Fruit fly (Drosophila melanogaster) whole organism, embryonic: Measurements from ENCODE around the gene CG44006.
A peak's percentile ranks its signal among the peaks of the same experiment; 100 is the strongest.

Experiments
- Adf1 ChIP-seq: fragments of 200-800 bp; sonication (Bioruptor generic); IDR thresholded peaks from 2 replicates; pipeline ENCODE4 v1.3.6; 2022; ENCODE audit warnings: missing biosample characterization, missing genetic modification characterization
- CG11247 ChIP-seq: fragments of 200-800 bp; sonication (Bioruptor generic); IDR thresholded peaks from 2 replicates; pipeline ENCODE4 v1.3.6; 2022; ENCODE audit warnings: missing biosample characterization, missing genetic modification characterization
- CG11695 ChIP-seq: fragments of 200-800 bp; sonication (Bioruptor generic); IDR thresholded peaks from 3 replicates; pipeline ENCODE4 v1.3.6; 2022; ENCODE audit warnings: missing biosample characterization, missing genetic modification characterization
- CG12219 ChIP-seq: fragments of 200-800 bp; sonication (Bioruptor generic); optimal IDR thresholded peaks from 3 replicates; lab custom pipeline; 2018; ENCODE audit warnings: missing biosample characterization, mild to moderate bottlenecking, missing genetic modification characterization
- CG12659 ChIP-seq: fragments of 200-800 bp; sonication (Bioruptor generic); optimal IDR thresholded peaks from 3 replicates; lab custom pipeline; 2017; ENCODE audit warnings: mild to moderate bottlenecking, missing biosample characterization, missing genetic modification reagents, missing genetic modification characterization
- CG13123 ChIP-seq: fragments of 200-800 bp; sonication (Bioruptor generic); optimal IDR thresholded peaks from 2 replicates; lab custom pipeline; 2016; ENCODE audit warnings: missing biosample characterization, missing genetic modification characterization
- CG13287 ChIP-seq: fragments of 200-800 bp; sonication (Bioruptor generic); IDR thresholded peaks from 2 replicates; pipeline ENCODE4 v1.3.6; 2022; ENCODE audit warnings: missing biosample characterization, missing genetic modification characterization; ENCODE audit not compliant: partially characterized antibody
- CG13775 ChIP-seq: fragments of 200-800 bp; sonication (Bioruptor generic); optimal IDR thresholded peaks from 3 replicates; lab custom pipeline; 2017; ENCODE audit warnings: missing biosample characterization, mild to moderate bottlenecking, missing genetic modification characterization
- CG14860 ChIP-seq: fragments of 200-800 bp; sonication (Bioruptor generic); IDR thresholded peaks from 3 replicates; pipeline ENCODE4 v1.3.6; 2022; ENCODE audit warnings: missing biosample characterization, missing genetic modification characterization; ENCODE audit not compliant: partially characterized antibody
- CG15479 ChIP-seq: fragments of 200-800 bp; sonication (Bioruptor generic); optimal IDR thresholded peaks from 3 replicates; lab custom pipeline; 2019; ENCODE audit warnings: missing biosample characterization, mild to moderate bottlenecking, missing genetic modification characterization, moderate library complexity
- CG17385 ChIP-seq: fragments of 200-800 bp; sonication (Bioruptor generic); optimal IDR thresholded peaks from 3 replicates; lab custom pipeline; 2018; ENCODE audit warnings: missing biosample characterization, mild to moderate bottlenecking, missing genetic modification characterization
- CG18764 ChIP-seq: fragments of 200-800 bp; sonication (Bioruptor generic); optimal IDR thresholded peaks from 3 replicates; lab custom pipeline; 2016; ENCODE audit warnings: missing biosample characterization, missing genetic modification characterization
- CG2712 ChIP-seq: fragments of 200-800 bp; optimal IDR thresholded peaks from 3 replicates; lab custom pipeline; 2019; ENCODE audit warnings: missing biosample characterization, mild to moderate bottlenecking, missing genetic modification characterization, moderate library complexity
- CG3407 ChIP-seq: fragments of 200-800 bp; sonication (Bioruptor generic); optimal IDR thresholded peaks from 2 replicates; lab custom pipeline; 2018; ENCODE audit warnings: missing biosample characterization, mild to moderate bottlenecking, missing genetic modification characterization
- CG3995 ChIP-seq: fragments of 200-800 bp; sonication (Bioruptor generic); optimal IDR thresholded peaks from 3 replicates; lab custom pipeline; 2016; ENCODE audit warnings: missing biosample characterization, missing genetic modification characterization
- CG5180 ChIP-seq: fragments of 200-800 bp; sonication (Bioruptor generic); optimal IDR thresholded peaks from 3 replicates; lab custom pipeline; 2017; ENCODE audit warnings: missing biosample characterization, missing genetic modification characterization, mild to moderate bottlenecking, moderate library complexity, missing genetic modification reagents
- Chrac-16 ChIP-seq: fragments of 200-800 bp; sonication (Bioruptor generic); optimal IDR thresholded peaks from 3 replicates; lab custom pipeline; 2016; ENCODE audit warnings: missing biosample characterization, missing genetic modification characterization
- CoRest ChIP-seq: fragments of 200-800 bp; sonication (Bioruptor generic); optimal IDR thresholded peaks from 3 replicates; lab custom pipeline; 2018; ENCODE audit warnings: missing biosample characterization, mild to moderate bottlenecking, missing genetic modification characterization, moderate library complexity
- Dll ChIP-seq: fragments of 200-800 bp; sonication (Bioruptor generic); IDR thresholded peaks from 4 replicates; pipeline ENCODE4 v1.3.6; 2022; ENCODE audit warnings: missing biosample characterization, missing genetic modification characterization; ENCODE audit not compliant: partially characterized antibody
- Elba2 ChIP-seq: fragments of 200-800 bp; sonication (Bioruptor generic); optimal IDR thresholded peaks from 3 replicates; lab custom pipeline; 2016; ENCODE audit warnings: missing biosample characterization, missing genetic modification characterization
- Fer2 ChIP-seq: fragments of 200-800 bp; sonication (Bioruptor generic); optimal IDR thresholded peaks from 2 replicates; lab custom pipeline; 2018; ENCODE audit warnings: missing biosample characterization, mild to moderate bottlenecking, missing genetic modification characterization, moderate library complexity
- HLH54F ChIP-seq: fragments of 200-800 bp; sonication (Bioruptor generic); optimal IDR thresholded peaks from 3 replicates; lab custom pipeline; 2016; ENCODE audit warnings: missing biosample characterization, missing genetic modification characterization
- Hsf ChIP-seq: fragments of 200-800 bp; sonication (Bioruptor generic); optimal IDR thresholded peaks from 3 replicates; lab custom pipeline; 2016; ENCODE audit warnings: missing biosample characterization, missing genetic modification characterization
- Nf-YA ChIP-seq: fragments of 200-800 bp; sonication (Bioruptor generic); IDR thresholded peaks from 2 replicates; pipeline ENCODE4 v1.3.6; 2022; ENCODE audit warnings: missing biosample characterization, missing genetic modification characterization
- Opbp ChIP-seq: fragments of 200-800 bp; sonication (Bioruptor generic); IDR thresholded peaks from 3 replicates; pipeline ENCODE4 v1.3.6; 2022; ENCODE audit warnings: missing biosample characterization, missing genetic modification characterization; ENCODE audit not compliant: partially characterized antibody
- Pdp1 ChIP-seq, 2 experiments: fragments of 200-800 bp; sonication (Bioruptor generic); optimal IDR thresholded peaks; 3 replicates each; lab custom pipeline; 2016; ENCODE audit warnings: missing biosample characterization in 2 of 2, missing genetic modification characterization in 2 of 2, mild to moderate bottlenecking in 1 of 2, moderate library complexity in 1 of 2
- Sox100B ChIP-seq: fragments of 200-800 bp; sonication (Bioruptor generic); optimal IDR thresholded peaks from 3 replicates; lab custom pipeline; 2018; ENCODE audit warnings: missing biosample characterization, mild to moderate bottlenecking, missing genetic modification characterization
- Ssrp ChIP-seq: fragments of 200-800 bp; sonication (Bioruptor generic); optimal IDR thresholded peaks from 2 replicates; lab custom pipeline; 2018; ENCODE audit warnings: missing biosample characterization, mild to moderate bottlenecking, missing genetic modification characterization, moderate library complexity
- TFAM ChIP-seq: fragments of 200-800 bp; sonication (Bioruptor generic); optimal IDR thresholded peaks from 2 replicates; lab custom pipeline; 2017; ENCODE audit warnings: missing biosample characterization, missing genetic modification characterization, inconsistent platforms
- Taf1 ChIP-seq: fragments of 200-800 bp; sonication (Bioruptor generic); IDR thresholded peaks from 2 replicates; pipeline ENCODE4 v1.3.6; 2022; ENCODE audit warnings: missing biosample characterization, missing genetic modification characterization
- Trl ChIP-seq, 3 experiments: fragments of >200 bp in 2 of 3; fragments of 200-800 bp in 1 of 3; sonication (Bioruptor generic) in 1 of 3; optimal IDR thresholded peaks; 2 replicates in 1 of 3; 3 replicates in 2 of 3; lab custom pipeline; 2016 to 2017; ENCODE audit warnings: missing biosample characterization in 1 of 3, missing genetic modification characterization in 1 of 3
- bowl ChIP-seq: fragments of 200-800 bp; sonication (Bioruptor generic); IDR thresholded peaks from 2 replicates; pipeline ENCODE4 v1.3.6; 2022; ENCODE audit warnings: missing biosample characterization, missing genetic modification characterization
- chinmo ChIP-seq: fragments of 200-800 bp; sonication (Bioruptor generic); IDR thresholded peaks from 4 replicates; pipeline ENCODE4 v1.3.6; 2022; ENCODE audit warnings: missing biosample characterization, missing genetic modification characterization; ENCODE audit not compliant: partially characterized antibody
- croc ChIP-seq: fragments of 200-800 bp; sonication (Bioruptor generic); conservative IDR thresholded peaks from 3 replicates; pipeline ENCODE4 v1.3.6; 2022; ENCODE audit warnings: missing biosample characterization, missing genetic modification characterization
- crp ChIP-seq, 2 experiments: fragments of 200-800 bp; sonication (Bioruptor generic); optimal IDR thresholded peaks; 2 replicates in 1 of 2; 3 replicates in 1 of 2; lab custom pipeline; 2017; ENCODE audit warnings: missing biosample characterization in 2 of 2, missing genetic modification characterization in 2 of 2, mild to moderate bottlenecking in 1 of 2, moderate library complexity in 1 of 2
- da ChIP-seq: fragments of 200-800 bp; sonication (Bioruptor generic); optimal IDR thresholded peaks from 2 replicates; lab custom pipeline; 2016; ENCODE audit warnings: missing biosample characterization, missing genetic modification characterization
- insv ChIP-seq, 2 experiments: fragments of 200-800 bp; sonication (Bioruptor generic); optimal IDR thresholded peaks; 3 replicates each; lab custom pipeline; 2016 to 2018; ENCODE audit warnings: missing biosample characterization in 2 of 2, missing genetic modification characterization in 2 of 2
- kay ChIP-seq: fragments of 200-800 bp; sonication (Bioruptor generic); optimal IDR thresholded peaks from 2 replicates; lab custom pipeline; 2016; ENCODE audit warnings: missing biosample characterization, missing genetic modification characterization
- lab ChIP-seq: fragments of 200-800 bp; sonication (Bioruptor generic); optimal IDR thresholded peaks from 3 replicates; lab custom pipeline; 2017; ENCODE audit warnings: missing biosample characterization, missing genetic modification characterization, mild to moderate bottlenecking, moderate library complexity, missing genetic modification reagents
- lmd ChIP-seq: fragments of 200-800 bp; sonication (Bioruptor generic); IDR thresholded peaks from 2 replicates; pipeline ENCODE4 v1.3.6; 2022; ENCODE audit warnings: missing biosample characterization, missing genetic modification characterization
- maf-S ChIP-seq: fragments of 200-800 bp; sonication (Bioruptor generic); optimal IDR thresholded peaks from 2 replicates; lab custom pipeline; 2016; ENCODE audit warnings: missing biosample characterization, missing genetic modification characterization
- pzg ChIP-seq: fragments of 200-800 bp; sonication (Bioruptor generic); optimal IDR thresholded peaks from 3 replicates; lab custom pipeline; 2018; ENCODE audit warnings: missing biosample characterization, mild to moderate bottlenecking, missing genetic modification characterization, moderate library complexity
- row ChIP-seq: fragments of 200-800 bp; sonication (Bioruptor generic); IDR thresholded peaks from 3 replicates; pipeline ENCODE4 v1.3.6; 2022; ENCODE audit warnings: missing biosample characterization, missing genetic modification characterization
- sens ChIP-seq: fragments of 200-800 bp; sonication (Bioruptor generic); peaks from one replicate; lab custom pipeline; 2016; ENCODE audit warnings: missing biosample characterization, missing genetic modification characterization
- tna ChIP-seq: fragments of 200-800 bp; sonication (Bioruptor generic); IDR thresholded peaks from 2 replicates; pipeline ENCODE4 v1.3.6; 2022; ENCODE audit warnings: missing biosample characterization, missing genetic modification characterization; ENCODE audit not compliant: partially characterized antibody
- trem ChIP-seq: fragments of 200-800 bp; optimal IDR thresholded peaks from 3 replicates; lab custom pipeline; 2019; ENCODE audit warnings: missing biosample characterization, mild to moderate bottlenecking, missing genetic modification characterization, moderate library complexity

CG44006 gene

dm6 chr3L:18106021-18106944 is 36.3 kb upstream of the CG44006 start, which contains the start of the genes CG13698 and mRpS26 (continued):
- TF ChIP-seq CG18764 (GFP tag; lab: Kevin White, UChicago): peak; percentile 51
- peak; percentile 42 for TF ChIP-seq HLH54F (GFP tag; lab: Kevin White, UChicago)
- peak; percentile 27 for TF ChIP-seq maf-S (GFP tag; lab: Kevin White, UChicago)
- peak; percentile 72 for TF ChIP-seq Ssrp (tag; lab: Kevin White, UChicago)
- peak; percentile 55 for TF ChIP-seq CG13123 (GFP tag; lab: Kevin White, UChicago)
- peak; percentile 72 for TF ChIP-seq Sox100B (GFP tag; lab: Kevin White, UChicago)
- TF ChIP-seq Nf-YA (GFP tag; lab: Robert Waterston, UW): 0 out of 2 replicates have a peak, but pooled peaks have one; percentile 21
- peak; percentile 36 for TF ChIP-seq CG12219 (GFP tag; lab: Kevin White, UChicago)
- peak; percentile 60 for TF ChIP-seq CG3995 (GFP tag; lab: Kevin White, UChicago)
- peak; percentile 10 for TF ChIP-seq CG17385 (GFP tag; lab: Kevin White, UChicago)
- TF ChIP-seq bowl: 0 out of 2 replicates have a peak, but pooled peaks have one; percentile 24
- peak; percentile 89 for TF ChIP-seq row (GFP tag; lab: Robert Waterston, UW)
- peak; percentile 55 for TF ChIP-seq Hsf
- peak; percentile 7 for TF ChIP-seq CG15479
- TF ChIP-seq CG13775: peak; percentile 77
- peak; percentile 52 for TF ChIP-seq Chrac-16 (GFP tag; lab: Kevin White, UChicago)
- TF ChIP-seq CG11247: 0 out of 2 replicates have a peak, but pooled peaks have one; percentile 57
- TF ChIP-seq croc (GFP tag; lab: Robert Waterston, UW): peak; percentile 22; the same call in 1 of the 3 replicates
- TF ChIP-seq CoRest (tag; lab: Kevin White, UChicago): peak; percentile 86
- peak; percentile 65 for TF ChIP-seq Fer2
- TF ChIP-seq pzg: peak; percentile 58
- peak; percentile 91 for TF ChIP-seq sens (GFP tag; lab: Kevin White, UChicago)
- TF ChIP-seq Taf1 (GFP tag; lab: Robert Waterston, UW): peak; percentile 43; the same call in 1 of the 2 replicates
- TF ChIP-seq kay (GFP tag; lab: Kevin White, UChicago): peak; percentile 53
- TF ChIP-seq trem (tag; lab: Kevin White, UChicago): peak; percentile 38
- peak; percentile 79 for TF ChIP-seq CG12659 (GFP tag; lab: Kevin White, UChicago)
- TF ChIP-seq Pdp1 (GFP tag; optimal IDR thresholded peaks at IDR 0.05; lab: Kevin White, UChicago): peak; percentile 2 to 99
- TF ChIP-seq crp (GFP tag; optimal IDR thresholded peaks at IDR 0.05; lab: Kevin White, UChicago): peak in 1 of 2 experiments; percentile 30
- TF ChIP-seq CG14860 (GFP tag; lab: Robert Waterston, UW): no peak
- no peak for TF ChIP-seq da
- TF ChIP-seq CG2712: peak; percentile 75
- no peak; the same call in 3 of the 4 replicates for TF ChIP-seq Dll (GFP tag; lab: Robert Waterston, UW)
- peak; percentile 76 for TF ChIP-seq lab

- TF ChIP-seq insv (GFP tag; optimal IDR thresholded peaks at IDR 0.05; lab: Kevin White, UChicago) (peak in 1 of 2 experiments; percentile 86), CG13287 (GFP tag; lab: Robert Waterston, UW) (0 out of 2 replicates have a peak, but pooled peaks have one; percentile 32), tna (GFP tag; lab: Robert Waterston, UW) (0 out of 2 replicates have a peak, but pooled peaks have one; percentile 40), Adf1 (GFP tag; lab: Robert Waterston, UW) (peak; percentile 91), lmd (GFP tag; lab: Robert Waterston, UW) (no peak), chinmo (GFP tag; lab: Robert Waterston, UW) (peak; percentile 91; the same call in 2 of the 4 replicates), Elba2 (peak; percentile 18), CG11695 (GFP tag; lab: Robert Waterston, UW) (0 out of 3 replicates have a peak, but pooled peaks have one; percentile 6), Trl (optimal IDR thresholded peaks at IDR 0.05; lab: Kevin White, UChicago) (peak in 1 of 2 experiments; percentile 73), Trl (GFP tag; optimal IDR thresholded peaks at IDR 0.05; lab: Kevin White, UChicago) (no peak), CG3407 (no peak), CG17385 (GFP tag; lab: Kevin White, UChicago) (peak; percentile 50), Opbp (no peak), CG5180 (no peak), TFAM (GFP tag; lab: Kevin White, UChicago) (no peak)
Measured at dm6 chr3L:18105343-18106020, 35.5 kb upstream of the CG44006 start.
